Fruit fly (Drosophila melanogaster) whole organism, embryonic: Measurements from ENCODE around the gene Coa8.
A peak's percentile ranks its signal among the peaks of the same experiment; 100 is the strongest.

Experiments
- Atf3 ChIP-seq: fragments of 200-800 bp; sonication (Bioruptor generic); optimal IDR thresholded peaks from 3 replicates; lab custom pipeline; 2016; ENCODE audit warnings: missing biosample characterization, missing genetic modification characterization
- CG10366 ChIP-seq: fragments of 200-800 bp; sonication (Bioruptor generic); IDR thresholded peaks from 2 replicates; pipeline ENCODE4 v1.3.6; 2022; ENCODE audit warnings: missing biosample characterization, missing genetic modification characterization
- CG10462 ChIP-seq: fragments of 200-800 bp; sonication (Bioruptor generic); optimal IDR thresholded peaks from 2 replicates; lab custom pipeline; 2016; ENCODE audit warnings: missing biosample characterization, missing genetic modification characterization
- CG10565 ChIP-seq: fragments of 200-800 bp; sonication (Bioruptor generic); optimal IDR thresholded peaks from 3 replicates; lab custom pipeline; 2016; ENCODE audit warnings: missing biosample characterization, mild to moderate bottlenecking, missing genetic modification characterization
- CG11085 ChIP-seq: fragments of 200-800 bp; sonication (Bioruptor generic); IDR thresholded peaks from 2 replicates; pipeline ENCODE4 v1.3.6; 2022; ENCODE audit warnings: missing biosample characterization, missing genetic modification characterization
- CG11723 ChIP-seq: fragments of 200-800 bp; sonication (Bioruptor generic); optimal IDR thresholded peaks from 2 replicates; lab custom pipeline; 2017; ENCODE audit warnings: missing biosample characterization, mild to moderate bottlenecking, missing genetic modification characterization
- CG14667 ChIP-seq: fragments of 200-800 bp; sonication (Bioruptor generic); IDR thresholded peaks from 2 replicates; pipeline ENCODE4 v1.3.6; 2022; ENCODE audit warnings: missing biosample characterization, missing genetic modification characterization
- CG1529 ChIP-seq: fragments of 200-800 bp; sonication (Bioruptor generic); optimal IDR thresholded peaks from 3 replicates; lab custom pipeline; 2018; ENCODE audit warnings: missing biosample characterization, missing genetic modification characterization
- CG17359 ChIP-seq: fragments of 200-800 bp; sonication (Bioruptor generic); optimal IDR thresholded peaks from 3 replicates; lab custom pipeline; 2018; ENCODE audit warnings: missing biosample characterization, mild to moderate bottlenecking, missing genetic modification characterization, moderate library complexity
- CG17568 ChIP-seq: fragments of 200-800 bp; sonication (Bioruptor generic); optimal IDR thresholded peaks from 2 replicates; lab custom pipeline; 2018; ENCODE audit warnings: missing biosample characterization, mild to moderate bottlenecking, missing genetic modification characterization, moderate library complexity
- CG18262 ChIP-seq: fragments of 200-800 bp; optimal IDR thresholded peaks from 3 replicates; lab custom pipeline; 2019; ENCODE audit warnings: missing biosample characterization, mild to moderate bottlenecking, missing genetic modification characterization, moderate library complexity
- CG18599 ChIP-seq: fragments of 200-800 bp; sonication (Bioruptor generic); optimal IDR thresholded peaks from 3 replicates; lab custom pipeline; 2017; ENCODE audit warnings: missing biosample characterization, missing genetic modification characterization, mild to moderate bottlenecking, moderate library complexity, missing genetic modification reagents
- CG2120 ChIP-seq: fragments of 200-800 bp; sonication (Bioruptor generic); optimal IDR thresholded peaks from 3 replicates; lab custom pipeline; 2016; ENCODE audit warnings: missing biosample characterization, missing genetic modification characterization
- CG2202 ChIP-seq: fragments of 200-800 bp; sonication (Bioruptor generic); optimal IDR thresholded peaks from 2 replicates; lab custom pipeline; 2018; ENCODE audit warnings: missing biosample characterization, mild to moderate bottlenecking, missing genetic modification characterization
- CG2875 ChIP-seq: fragments of 200-800 bp; sonication (Bioruptor generic); optimal IDR thresholded peaks from 2 replicates; lab custom pipeline; 2017; ENCODE audit warnings: missing biosample characterization, mild to moderate bottlenecking, missing genetic modification characterization, missing genetic modification reagents
- CG3163 ChIP-seq: fragments of 200-800 bp; sonication (Bioruptor generic); optimal IDR thresholded peaks from 3 replicates; lab custom pipeline; 2016; ENCODE audit warnings: missing biosample characterization, missing genetic modification characterization
- CG34376 ChIP-seq: fragments of 200-800 bp; sonication (Bioruptor generic); optimal IDR thresholded peaks from 2 replicates; lab custom pipeline; 2018; ENCODE audit warnings: missing biosample characterization, mild to moderate bottlenecking, missing genetic modification characterization
- CG43689 ChIP-seq: fragments of 200-800 bp; sonication (Bioruptor generic); IDR thresholded peaks from 2 replicates; pipeline ENCODE4 v1.3.6; 2022; ENCODE audit warnings: missing biosample characterization, missing genetic modification characterization
- CG4404 ChIP-seq: fragments of 200-800 bp; sonication (Bioruptor generic); IDR thresholded peaks from 2 replicates; pipeline ENCODE4 v1.3.6; 2022; ENCODE audit warnings: missing biosample characterization, missing genetic modification characterization
- CG4424 ChIP-seq: fragments of 200-800 bp; sonication (Bioruptor generic); optimal IDR thresholded peaks from 3 replicates; lab custom pipeline; 2016; ENCODE audit warnings: missing biosample characterization, missing genetic modification characterization
- CG6813 ChIP-seq: fragments of 200-800 bp; sonication (Bioruptor generic); optimal IDR thresholded peaks from 2 replicates; lab custom pipeline; 2017; ENCODE audit warnings: missing biosample characterization, missing genetic modification characterization, mild to moderate bottlenecking, moderate library complexity, missing genetic modification reagents
- CG6854 ChIP-seq: fragments of 200-800 bp; sonication (Bioruptor generic); optimal IDR thresholded peaks from 3 replicates; lab custom pipeline; 2017; ENCODE audit warnings: missing biosample characterization, mild to moderate bottlenecking, missing genetic modification characterization
- CG9797 ChIP-seq: fragments of 200-800 bp; sonication (Bioruptor generic); optimal IDR thresholded peaks from 3 replicates; lab custom pipeline; 2018; ENCODE audit warnings: missing biosample characterization, mild to moderate bottlenecking, missing genetic modification characterization
- CTCF ChIP-seq: fragments of 200-800 bp; sonication (Bioruptor generic); optimal IDR thresholded peaks from 2 replicates; lab custom pipeline; 2017; ENCODE audit warnings: missing biosample characterization, mild to moderate bottlenecking, missing genetic modification characterization, moderate library complexity
- D ChIP-seq, 2 experiments: fragments of 200-800 bp in 1 of 2; fragments of >200 bp in 1 of 2; sonication (Bioruptor generic) in 1 of 2; optimal IDR thresholded peaks; 2 replicates in 1 of 2; 3 replicates in 1 of 2; lab custom pipeline; 2017; ENCODE audit warnings: mild to moderate bottlenecking in 1 of 2, missing biosample characterization in 1 of 2, missing genetic modification characterization in 1 of 2, missing genetic modification reagents in 1 of 2
- Dref ChIP-seq: fragments of 200-800 bp; sonication (Bioruptor generic); IDR thresholded peaks from 2 replicates; pipeline ENCODE4 v1.3.6; 2022; ENCODE audit warnings: missing biosample characterization, missing genetic modification characterization
- Fer3 ChIP-seq: fragments of 200-800 bp; sonication (Bioruptor generic); optimal IDR thresholded peaks from 2 replicates; lab custom pipeline; 2018; ENCODE audit warnings: missing biosample characterization, mild to moderate bottlenecking, missing genetic modification characterization, moderate library complexity
- HLH3B ChIP-seq: fragments of 200-800 bp; sonication (Bioruptor generic); IDR thresholded peaks from 2 replicates; pipeline ENCODE4 v1.3.6; 2022; ENCODE audit warnings: missing biosample characterization, missing genetic modification characterization
- Hr39 ChIP-seq: fragments of >200 bp; optimal IDR thresholded peaks from 2 replicates; lab custom pipeline; 2017
- Hsf ChIP-seq: fragments of 200-800 bp; sonication (Bioruptor generic); optimal IDR thresholded peaks from 3 replicates; lab custom pipeline; 2016; ENCODE audit warnings: missing biosample characterization, missing genetic modification characterization
- Lim3 ChIP-seq: fragments of 200-800 bp; sonication (Bioruptor generic); IDR thresholded peaks from 2 replicates; pipeline ENCODE4 v1.3.6; 2022; ENCODE audit warnings: missing biosample characterization, missing genetic modification characterization
- Poxn ChIP-seq: fragments of 200-800 bp; sonication (Bioruptor generic); IDR thresholded peaks from 2 replicates; pipeline ENCODE4 v1.3.6; 2022; ENCODE audit warnings: missing biosample characterization, missing genetic modification characterization
- Sry-β ChIP-seq: fragments of 200-800 bp; sonication (Bioruptor generic); optimal IDR thresholded peaks from 2 replicates; lab custom pipeline; 2018; ENCODE audit warnings: missing biosample characterization, mild to moderate bottlenecking, missing genetic modification characterization, moderate library complexity
- aop ChIP-seq: fragments of 200-800 bp; sonication (Bioruptor generic); IDR thresholded peaks from 2 replicates; pipeline ENCODE4 v1.3.6; 2022; ENCODE audit warnings: missing biosample characterization, missing genetic modification characterization
- ara ChIP-seq: fragments of 200-800 bp; sonication (Bioruptor generic); IDR thresholded peaks from 2 replicates; pipeline ENCODE4 v1.3.6; 2022; ENCODE audit warnings: missing biosample characterization, missing genetic modification characterization
- ash1 ChIP-seq: fragments of 200-800 bp; sonication (Bioruptor generic); optimal IDR thresholded peaks from 2 replicates; lab custom pipeline; 2018; ENCODE audit warnings: missing biosample characterization, mild to moderate bottlenecking, missing genetic modification characterization
- corto ChIP-seq: fragments of 200-800 bp; sonication (Bioruptor generic); optimal IDR thresholded peaks from 2 replicates; lab custom pipeline; 2016; ENCODE audit warnings: missing biosample characterization, mild to moderate bottlenecking, missing genetic modification characterization, moderate library complexity
- cwo ChIP-seq: fragments of 200-800 bp; sonication (Bioruptor generic); optimal IDR thresholded peaks from 3 replicates; lab custom pipeline; 2017; ENCODE audit warnings: missing biosample characterization, missing genetic modification characterization, mild to moderate bottlenecking, moderate library complexity, missing genetic modification reagents
- eve ChIP-seq, 2 experiments: fragments of >200 bp; optimal IDR thresholded peaks; 2 replicates each; lab custom pipeline; 2017; ENCODE audit warnings: missing biosample characterization in 2 of 2, missing genetic modification characterization in 2 of 2
- exex ChIP-seq: fragments of 200-800 bp; sonication (Bioruptor generic); optimal IDR thresholded peaks from 4 replicates; lab custom pipeline; 2018; ENCODE audit warnings: missing biosample characterization, mild to moderate bottlenecking, missing genetic modification characterization, moderate library complexity
- fru ChIP-seq: fragments of >200 bp; optimal IDR thresholded peaks from 2 replicates; lab custom pipeline; 2017
- kni ChIP-seq: fragments of 200-800 bp; sonication (Bioruptor generic); optimal IDR thresholded peaks from 3 replicates; lab custom pipeline; 2017; ENCODE audit warnings: mild to moderate bottlenecking, missing biosample characterization, missing genetic modification reagents, missing genetic modification characterization
- lbe ChIP-seq: fragments of 200-800 bp; sonication (Bioruptor generic); optimal IDR thresholded peaks from 2 replicates; lab custom pipeline; 2016; ENCODE audit warnings: missing biosample characterization, mild to moderate bottlenecking, missing genetic modification characterization
- pnt ChIP-seq: fragments of 200-800 bp; sonication (Bioruptor generic); optimal IDR thresholded peaks from 3 replicates; lab custom pipeline; 2016; ENCODE audit warnings: missing biosample characterization, missing genetic modification characterization
- salm ChIP-seq: fragments of 200-800 bp; sonication (Bioruptor generic); optimal IDR thresholded peaks from 2 replicates; lab custom pipeline; 2018; ENCODE audit warnings: missing biosample characterization, mild to moderate bottlenecking, missing genetic modification characterization
- sob ChIP-seq: fragments of 200-800 bp; sonication (Bioruptor generic); IDR thresholded peaks from 2 replicates; pipeline ENCODE4 v1.3.6; 2022; ENCODE audit warnings: missing biosample characterization, missing genetic modification characterization
- sqz ChIP-seq: fragments of 200-800 bp; sonication (Bioruptor generic); optimal IDR thresholded peaks from 3 replicates; lab custom pipeline; 2018; ENCODE audit warnings: missing biosample characterization, mild to moderate bottlenecking, missing genetic modification characterization
- sr ChIP-seq: fragments of 200-800 bp; sonication (Bioruptor generic); IDR thresholded peaks from 3 replicates; pipeline ENCODE4 v1.3.6; 2022; ENCODE audit warnings: missing biosample characterization, missing genetic modification characterization
- stc ChIP-seq: fragments of 200-800 bp; sonication (Bioruptor generic); IDR thresholded peaks from 2 replicates; pipeline ENCODE4 v1.3.6; 2022; ENCODE audit warnings: missing biosample characterization, missing genetic modification characterization
- toy ChIP-seq: fragments of 200-800 bp; sonication (Bioruptor generic); IDR thresholded peaks from 2 replicates; pipeline ENCODE4 v1.3.6; 2022; ENCODE audit warnings: missing biosample characterization, missing genetic modification characterization
- ttk ChIP-seq: fragments of 200-800 bp; sonication (Bioruptor generic); IDR thresholded peaks from 2 replicates; pipeline ENCODE4 v2.1.2; 2022; ENCODE audit warnings: missing biosample characterization, missing genetic modification characterization
- wor ChIP-seq: fragments of 200-800 bp; sonication (Bioruptor generic); IDR thresholded peaks from 2 replicates; pipeline ENCODE4 v1.3.6; 2022; ENCODE audit warnings: missing biosample characterization, missing genetic modification characterization

Coa8 gene

dm6 chrX:1861620-1862184 lies 18.4 kb upstream of the Coa8 start, which contains the start of gene deltaCOP (continued):
- TF ChIP-seq Dref (0 out of 2 replicates have a peak, but pooled peaks have one; percentile 26), corto (GFP tag; lab: Kevin White, UChicago) (no peak), CG11085 (GFP tag; lab: Robert Waterston, UW) (peak; percentile 71), sr (no peak), CG11723 (GFP tag; lab: Kevin White, UChicago) (peak; percentile 53), CG14667 (GFP tag; lab: Robert Waterston, UW) (peak; percentile 62), sqz (GFP tag; lab: Kevin White, UChicago) (no peak), cwo (GFP tag; lab: Kevin White, UChicago) (peak; percentile 65), CG18262 (tag; lab: Kevin White, UChicago) (peak; percentile 76), ash1 (GFP tag; lab: Kevin White, UChicago) (no peak), Sry-β (no peak), CG2120 (GFP tag; lab: Kevin White, UChicago) (peak; percentile 97), sob (GFP tag; lab: Robert Waterston, UW) (peak; percentile 90), D (optimal IDR thresholded peaks at IDR 0.05; lab: Kevin White, UChicago) (peak; percentile 38), D (GFP tag; optimal IDR thresholded peaks at IDR 0.05; lab: Kevin White, UChicago) (no peak), ttk (GFP tag; lab: Robert Waterston, UW) (peak; percentile 73), CG17568 (GFP tag; lab: Kevin White, UChicago) (no peak), CG1529 (no peak), Poxn (GFP tag; lab: Robert Waterston, UW) (no peak), Atf3 (GFP tag; lab: Kevin White, UChicago) (peak; percentile 86), CG4424 (GFP tag; lab: Kevin White, UChicago) (peak; percentile 85), CTCF (peak; percentile 36), toy (peak; percentile 60; the same call in 1 of the 2 replicates), CG43689 (GFP tag; lab: Robert Waterston, UW) (peak; percentile 51; the same call in 1 of the 2 replicates), salm (tag; lab: Kevin White, UChicago) (peak; percentile 32), aop (no peak), exex (tag; lab: Kevin White, UChicago) (no peak), CG34376 (peak; percentile 76), ara (GFP tag; lab: Robert Waterston, UW) (no peak), stc (GFP tag; lab: Robert Waterston, UW) (peak; percentile 63; the same call in 1 of the 2 replicates), CG18599 (GFP tag; lab: Kevin White, UChicago) (no peak), wor (GFP tag; lab: Robert Waterston, UW) (peak; percentile 75), pnt (peak; percentile 86), CG10462 (GFP tag; lab: Kevin White, UChicago) (peak; percentile 66), Fer3 (tag; lab: Kevin White, UChicago) (peak; percentile 64), CG6813 (peak; percentile 51), HLH3B (GFP tag; lab: Robert Waterston, UW) (peak; percentile 70), CG3163 (GFP tag; lab: Kevin White, UChicago) (peak; percentile 68), CG17359 (tag; lab: Kevin White, UChicago) (peak; percentile 76), lbe (peak; percentile 82), CG2202 (tag; lab: Kevin White, UChicago) (peak; percentile 47), kni (GFP tag; lab: Kevin White, UChicago) (peak; percentile 32), CG6854 (no peak), Lim3 (GFP tag; lab: Robert Waterston, UW) (no peak), Hsf (GFP tag; lab: Kevin White, UChicago) (peak; percentile 92), CG10565 (GFP tag; lab: Kevin White, UChicago) (peak; percentile 43), CG4404 (GFP tag; lab: Robert Waterston, UW) (peak; percentile 80), fru (no peak), eve (GFP tag; optimal IDR thresholded peaks at IDR 0.05; lab: Kevin White, UChicago) (no peak), CG9797 (GFP tag; lab: Kevin White, UChicago) (peak; percentile 77), CG10366 (GFP tag; lab: Robert Waterston, UW) (peak; percentile 82), Hr39 (lab: Kevin White, UChicago) (no peak), CG2875 (GFP tag; lab: Kevin White, UChicago) (no peak)
